Fruit fly (Drosophila melanogaster): ENCODE results near the gene Qsox3.

dm6 chr3R:21884354-21884753 lies 27.3 kb upstream of the Qsox3 start, which contains the start of gene fit:
- TF ChIP-seq h (optimal IDR thresholded peaks at IDR 0.05), result no peak
- TF ChIP-seq insv (optimal IDR thresholded peaks at IDR 0.05), result no peak
- TF ChIP-seq psq (optimal IDR thresholded peaks at IDR 0.05), result no peak
- no peak for TF ChIP-seq Sin3A (optimal IDR thresholded peaks at IDR 0.05)
- TF ChIP-seq Myc (optimal IDR thresholded peaks at IDR 0.05), result no peak
